Fruit fly (Drosophila melanogaster): ENCODE data around the gene Jhbp16.

DNA sequence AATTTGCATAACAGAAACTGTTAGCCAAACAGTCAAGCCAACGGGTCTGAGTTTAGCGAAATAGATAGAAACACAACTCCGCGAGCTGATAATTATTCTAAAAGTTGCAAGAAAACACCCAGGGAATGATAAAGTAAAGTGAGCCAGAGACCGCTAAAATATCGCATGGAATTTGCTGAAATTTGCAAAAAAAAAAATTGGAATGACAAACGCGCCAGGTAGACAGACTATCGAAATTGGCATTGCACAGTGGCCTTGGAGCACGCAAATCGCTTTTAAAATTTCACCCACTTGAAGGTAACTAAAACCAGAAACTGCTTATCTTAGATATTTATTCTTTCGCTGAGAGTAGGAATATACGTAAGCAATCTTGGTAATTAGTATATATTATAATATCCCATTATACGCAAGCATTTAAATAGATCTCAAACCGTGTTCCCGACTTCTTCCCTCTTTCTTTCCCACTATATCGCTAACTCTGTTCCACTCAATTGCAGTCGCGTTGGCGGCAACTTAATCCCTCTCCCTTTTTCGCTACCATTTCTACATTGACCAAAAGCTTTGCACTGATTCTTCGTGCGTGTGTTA, 35.9 kb upstream of the Jhbp16 start:
- no peak for TF ChIP-seq Myc (optimal IDR thresholded peaks at IDR 0.05)
- no peak for TF ChIP-seq h (optimal IDR thresholded peaks at IDR 0.05)
- TF ChIP-seq psq (optimal IDR thresholded peaks at IDR 0.05), result no peak
- TF ChIP-seq ttk (optimal IDR thresholded peaks at IDR 0.05), result no peak
- no peak for TF ChIP-seq insv (optimal IDR thresholded peaks at IDR 0.05)
- no peak for TF ChIP-seq Sin3A (optimal IDR thresholded peaks at IDR 0.05)

Data from Kc167 (cell line).